Fruit fly (Drosophila melanogaster) whole organism, embryonic: ENCODE results near the gene CG17109.

Source experiments
- Ada2b ChIP-seq: fragments of 200-800 bp; sonication (Bioruptor generic); IDR thresholded peaks from 2 replicates; pipeline ENCODE4 v1.3.6; 2022; ENCODE audit warnings: missing biosample characterization, missing genetic modification characterization
- CG10147 ChIP-seq: fragments of 200-800 bp; sonication (Bioruptor generic); optimal IDR thresholded peaks from 2 replicates; lab custom pipeline; 2019; ENCODE audit warnings: missing biosample characterization, mild to moderate bottlenecking, missing genetic modification characterization, moderate library complexity
- CG11398 ChIP-seq: fragments of 200-800 bp; sonication (Bioruptor generic); optimal IDR thresholded peaks from 2 replicates; lab custom pipeline; 2016; ENCODE audit warnings: missing biosample characterization, missing genetic modification characterization
- CG12391 ChIP-seq: fragments of 200-800 bp; sonication (Bioruptor generic); optimal IDR thresholded peaks from 3 replicates; lab custom pipeline; 2018; ENCODE audit warnings: missing biosample characterization, mild to moderate bottlenecking, missing genetic modification characterization, moderate library complexity
- CG13775 ChIP-seq: fragments of 200-800 bp; sonication (Bioruptor generic); optimal IDR thresholded peaks from 3 replicates; lab custom pipeline; 2017; ENCODE audit warnings: missing biosample characterization, mild to moderate bottlenecking, missing genetic modification characterization
- CG14050 ChIP-seq: fragments of 200-800 bp; sonication (Bioruptor generic); IDR thresholded peaks from 3 replicates; pipeline ENCODE4 v1.3.6; 2022; ENCODE audit warnings: missing biosample characterization, missing genetic modification characterization
- CG18764 ChIP-seq: fragments of 200-800 bp; sonication (Bioruptor generic); optimal IDR thresholded peaks from 3 replicates; lab custom pipeline; 2016; ENCODE audit warnings: missing biosample characterization, missing genetic modification characterization
- CG2202 ChIP-seq: fragments of 200-800 bp; sonication (Bioruptor generic); optimal IDR thresholded peaks from 2 replicates; lab custom pipeline; 2018; ENCODE audit warnings: missing biosample characterization, mild to moderate bottlenecking, missing genetic modification characterization
- CG2875 ChIP-seq: fragments of 200-800 bp; sonication (Bioruptor generic); optimal IDR thresholded peaks from 2 replicates; lab custom pipeline; 2017; ENCODE audit warnings: missing biosample characterization, mild to moderate bottlenecking, missing genetic modification characterization, missing genetic modification reagents
- CG31441 ChIP-seq: fragments of 200-800 bp; sonication (Bioruptor generic); IDR thresholded peaks from 2 replicates; pipeline ENCODE4 v1.3.6; 2022; ENCODE audit warnings: missing biosample characterization, missing genetic modification characterization
- CG6854 ChIP-seq: fragments of 200-800 bp; sonication (Bioruptor generic); optimal IDR thresholded peaks from 3 replicates; lab custom pipeline; 2017; ENCODE audit warnings: missing biosample characterization, mild to moderate bottlenecking, missing genetic modification characterization
- CG7271 ChIP-seq: fragments of 200-800 bp; sonication (Bioruptor generic); optimal IDR thresholded peaks from 2 replicates; lab custom pipeline; 2018; ENCODE audit warnings: missing biosample characterization, mild to moderate bottlenecking, missing genetic modification characterization, moderate library complexity
- CG7745 ChIP-seq: fragments of 200-800 bp; sonication (Bioruptor generic); optimal IDR thresholded peaks from 2 replicates; lab custom pipeline; 2018; ENCODE audit warnings: missing biosample characterization, mild to moderate bottlenecking, missing genetic modification characterization, moderate library complexity
- CG8765 ChIP-seq: fragments of 200-800 bp; sonication (Bioruptor generic); IDR thresholded peaks from 2 replicates; pipeline ENCODE4 v1.3.6; 2022; ENCODE audit warnings: missing biosample characterization, missing genetic modification characterization
- CG8924 ChIP-seq: fragments of 200-800 bp; optimal IDR thresholded peaks from 3 replicates; lab custom pipeline; 2019; ENCODE audit warnings: missing biosample characterization, mild to moderate bottlenecking, missing genetic modification characterization, moderate library complexity
- CG9727 ChIP-seq: fragments of 200-800 bp; sonication (Bioruptor generic); optimal IDR thresholded peaks from 3 replicates; lab custom pipeline; 2017; ENCODE audit warnings: missing biosample characterization, mild to moderate bottlenecking, missing genetic modification characterization
- CG9797 ChIP-seq: fragments of 200-800 bp; sonication (Bioruptor generic); optimal IDR thresholded peaks from 3 replicates; lab custom pipeline; 2018; ENCODE audit warnings: missing biosample characterization, mild to moderate bottlenecking, missing genetic modification characterization
- CHES-1-like ChIP-seq: fragments of 200-800 bp; sonication (Bioruptor generic); optimal IDR thresholded peaks from 2 replicates; lab custom pipeline; 2016; ENCODE audit warnings: missing biosample characterization, missing genetic modification characterization
- Med ChIP-seq: fragments of 200-800 bp; sonication (Bioruptor generic); peaks from one replicate; lab custom pipeline; 2016; ENCODE audit warnings: missing biosample characterization, missing genetic modification characterization, mild to moderate bottlenecking, inconsistent platforms, moderate library complexity
- NFAT ChIP-seq: fragments of 200-800 bp; sonication (Bioruptor generic); IDR thresholded peaks from 2 replicates; pipeline ENCODE4 v1.3.6; 2022; ENCODE audit warnings: missing biosample characterization, missing genetic modification characterization
- NfI ChIP-seq: fragments of 200-800 bp; sonication (Bioruptor generic); optimal IDR thresholded peaks from 3 replicates; lab custom pipeline; 2018; ENCODE audit warnings: missing biosample characterization, mild to moderate bottlenecking, missing genetic modification characterization, moderate library complexity
- Oli ChIP-seq: fragments of 200-800 bp; sonication (Bioruptor generic); optimal IDR thresholded peaks from 2 replicates; lab custom pipeline; 2018; ENCODE audit warnings: missing biosample characterization, mild to moderate bottlenecking, missing genetic modification characterization, moderate library complexity
- PHDP ChIP-seq: fragments of 200-800 bp; sonication (Bioruptor generic); optimal IDR thresholded peaks from 3 replicates; lab custom pipeline; 2018; ENCODE audit warnings: missing biosample characterization, mild to moderate bottlenecking, missing genetic modification characterization, moderate library complexity
- Rfx ChIP-seq: fragments of 200-800 bp; sonication (Bioruptor generic); IDR thresholded peaks from 2 replicates; pipeline ENCODE4 v1.3.6; 2022; ENCODE audit warnings: missing biosample characterization, missing genetic modification characterization
- Scr ChIP-seq: fragments of 200-800 bp; sonication (Bioruptor generic); IDR thresholded peaks from 2 replicates; pipeline ENCODE4 v1.3.6; 2022; ENCODE audit warnings: missing biosample characterization, missing genetic modification characterization; ENCODE audit not compliant: partially characterized antibody
- Xbp1 ChIP-seq: fragments of 200-800 bp; sonication (Bioruptor generic); optimal IDR thresholded peaks from 3 replicates; lab custom pipeline; 2016; ENCODE audit warnings: missing biosample characterization, mild to moderate bottlenecking, missing genetic modification characterization
- Xrp1 ChIP-seq: fragments of 200-800 bp; sonication (Bioruptor generic); IDR thresholded peaks from 2 replicates; pipeline ENCODE4 v1.3.6; 2022; ENCODE audit warnings: missing biosample characterization, missing genetic modification characterization
- amos ChIP-seq: fragments of 200-800 bp; sonication (Bioruptor generic); IDR thresholded peaks from 2 replicates; pipeline ENCODE4 v1.3.6; 2022; ENCODE audit warnings: missing biosample characterization, missing genetic modification characterization; ENCODE audit not compliant: partially characterized antibody
- aop ChIP-seq: fragments of 200-800 bp; sonication (Bioruptor generic); IDR thresholded peaks from 2 replicates; pipeline ENCODE4 v1.3.6; 2022; ENCODE audit warnings: missing biosample characterization, missing genetic modification characterization
- bowl ChIP-seq: fragments of 200-800 bp; sonication (Bioruptor generic); IDR thresholded peaks from 2 replicates; pipeline ENCODE4 v1.3.6; 2022; ENCODE audit warnings: missing biosample characterization, missing genetic modification characterization
- crol ChIP-seq: fragments of 200-800 bp; sonication (Bioruptor generic); IDR thresholded peaks from 2 replicates; pipeline ENCODE4 v1.3.6; 2022; ENCODE audit warnings: missing biosample characterization, missing genetic modification characterization
- cwo ChIP-seq: fragments of 200-800 bp; sonication (Bioruptor generic); optimal IDR thresholded peaks from 3 replicates; lab custom pipeline; 2017; ENCODE audit warnings: missing biosample characterization, missing genetic modification characterization, mild to moderate bottlenecking, moderate library complexity, missing genetic modification reagents
- disco-r ChIP-seq: fragments of 200-800 bp; sonication (Bioruptor generic); optimal IDR thresholded peaks from 2 replicates; lab custom pipeline; 2016; ENCODE audit warnings: missing biosample characterization, missing genetic modification characterization
- dm ChIP-seq: fragments of 200-800 bp; sonication (Bioruptor generic); optimal IDR thresholded peaks from 3 replicates; lab custom pipeline; 2016; ENCODE audit warnings: missing biosample characterization, missing genetic modification characterization
- ewg ChIP-seq: fragments of 200-800 bp; sonication (Bioruptor generic); optimal IDR thresholded peaks from 3 replicates; lab custom pipeline; 2017; ENCODE audit warnings: mild to moderate bottlenecking, missing biosample characterization, missing genetic modification reagents, missing genetic modification characterization
- grn ChIP-seq: fragments of 200-800 bp; sonication (Bioruptor generic); optimal IDR thresholded peaks from 3 replicates; lab custom pipeline; 2017; ENCODE audit warnings: missing biosample characterization, missing genetic modification characterization
- klu ChIP-seq: fragments of 200-800 bp; sonication (Bioruptor generic); IDR thresholded peaks from 2 replicates; pipeline ENCODE4 v1.3.6; 2022; ENCODE audit warnings: missing biosample characterization, missing genetic modification characterization
- kni ChIP-seq: fragments of 200-800 bp; sonication (Bioruptor generic); optimal IDR thresholded peaks from 3 replicates; lab custom pipeline; 2017; ENCODE audit warnings: mild to moderate bottlenecking, missing biosample characterization, missing genetic modification reagents, missing genetic modification characterization
- nau ChIP-seq: fragments of 200-800 bp; sonication (Bioruptor generic); optimal IDR thresholded peaks from 3 replicates; lab custom pipeline; 2017; ENCODE audit warnings: missing biosample characterization, mild to moderate bottlenecking, missing genetic modification characterization, missing genetic modification reagents
- odd ChIP-seq: fragments of 200-800 bp; sonication (Bioruptor generic); optimal IDR thresholded peaks from 2 replicates; lab custom pipeline; 2017; ENCODE audit warnings: missing biosample characterization, mild to moderate bottlenecking, missing genetic modification characterization
- onecut ChIP-seq: fragments of 200-800 bp; sonication (Bioruptor generic); IDR thresholded peaks from 2 replicates; pipeline ENCODE4 v1.3.6; 2022; ENCODE audit warnings: missing biosample characterization, missing genetic modification characterization
- peb ChIP-seq: fragments of 200-800 bp; sonication (Bioruptor generic); IDR thresholded peaks from 2 replicates; pipeline ENCODE4 v1.3.6; 2022; ENCODE audit warnings: missing biosample characterization, missing genetic modification characterization
- pros ChIP-seq: fragments of 200-800 bp; sonication (Bioruptor generic); optimal IDR thresholded peaks from 3 replicates; lab custom pipeline; 2019; ENCODE audit warnings: missing biosample characterization, mild to moderate bottlenecking, missing genetic modification characterization, moderate library complexity
- sc ChIP-seq, 3 experiments: fragments of >200 bp in 2 of 3; fragments of 200-800 bp in 1 of 3; sonication (Bioruptor generic) in 1 of 3; optimal IDR thresholded peaks; 2 replicates in 2 of 3; 3 replicates in 1 of 3; lab custom pipeline; 2017; ENCODE audit warnings: mild to moderate bottlenecking in 1 of 3, missing biosample characterization in 1 of 3, missing genetic modification characterization in 1 of 3, missing genetic modification reagents in 1 of 3
- sd ChIP-seq: fragments of 200-800 bp; sonication (Bioruptor generic); optimal IDR thresholded peaks from 3 replicates; lab custom pipeline; 2018; ENCODE audit warnings: missing biosample characterization, mild to moderate bottlenecking, missing genetic modification characterization, moderate library complexity
- slbo ChIP-seq: fragments of 200-800 bp; sonication (Bioruptor generic); IDR thresholded peaks from 2 replicates; pipeline ENCODE4 v1.3.6; 2022; ENCODE audit warnings: missing biosample characterization, missing genetic modification characterization
- slou ChIP-seq: fragments of 200-800 bp; sonication (Bioruptor generic); optimal IDR thresholded peaks from 3 replicates; lab custom pipeline; 2016; ENCODE audit warnings: missing biosample characterization, missing genetic modification characterization
- tna ChIP-seq: fragments of 200-800 bp; sonication (Bioruptor generic); IDR thresholded peaks from 2 replicates; pipeline ENCODE4 v1.3.6; 2022; ENCODE audit warnings: missing biosample characterization, missing genetic modification characterization; ENCODE audit not compliant: partially characterized antibody
- trem ChIP-seq: fragments of 200-800 bp; optimal IDR thresholded peaks from 3 replicates; lab custom pipeline; 2019; ENCODE audit warnings: missing biosample characterization, mild to moderate bottlenecking, missing genetic modification characterization, moderate library complexity
- ttk ChIP-seq: fragments of 200-800 bp; sonication (Bioruptor generic); IDR thresholded peaks from 2 replicates; pipeline ENCODE4 v2.1.2; 2022; ENCODE audit warnings: missing biosample characterization, missing genetic modification characterization

Gene CG17109

DNA sequence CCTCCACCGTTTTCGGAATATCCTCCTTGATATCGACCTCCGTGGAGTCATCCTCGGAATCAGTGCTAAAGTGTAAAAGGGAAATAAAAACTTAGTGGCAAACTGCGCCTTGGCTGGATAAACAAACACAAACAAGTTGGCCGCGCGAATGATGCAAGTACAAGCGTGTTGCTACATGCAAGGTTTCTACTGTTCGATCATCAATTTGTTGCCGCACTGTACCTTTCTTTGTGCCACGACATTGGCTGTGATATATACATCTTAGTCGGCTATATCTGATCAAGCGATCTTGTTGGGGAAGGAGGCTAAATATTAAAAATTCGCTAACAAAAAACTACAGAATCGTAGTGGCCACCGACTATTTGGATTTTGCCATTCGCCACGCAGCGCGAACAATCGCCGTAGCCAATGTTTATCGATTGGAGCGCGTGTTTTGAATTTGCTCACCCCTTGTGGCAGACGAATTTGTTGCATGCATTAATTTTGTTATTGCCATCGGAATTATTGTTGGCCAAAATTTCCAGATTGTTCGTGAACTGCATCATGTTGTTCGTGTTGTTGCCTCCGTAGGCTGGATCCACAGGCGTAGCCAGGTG is 42.3 kb upstream of the CG17109 start (continued):
- TF ChIP-seq CG2875, result no peak
- TF ChIP-seq Xrp1 (GFP tag; lab: Robert Waterston, UW), result no peak
- TF ChIP-seq nau (GFP tag; lab: Kevin White, UChicago), result no peak
- no peak for TF ChIP-seq NFAT (GFP tag; lab: Robert Waterston, UW)
- no peak for TF ChIP-seq kni (GFP tag; lab: Kevin White, UChicago)
- no peak for TF ChIP-seq pros (GFP tag; lab: Kevin White, UChicago)
- TF ChIP-seq grn (GFP tag; lab: Kevin White, UChicago), result no peak
- TF ChIP-seq cwo (GFP tag; lab: Kevin White, UChicago), result no peak
- no peak for TF ChIP-seq Rfx (GFP tag; lab: Robert Waterston, UW)
- no peak for TF ChIP-seq Xbp1 (GFP tag; lab: Kevin White, UChicago)
- no peak for TF ChIP-seq CG7271 (tag; lab: Kevin White, UChicago)
- no peak for TF ChIP-seq CG10147 (GFP tag; lab: Kevin White, UChicago)
- no peak for TF ChIP-seq CG9727 (GFP tag; lab: Kevin White, UChicago)
- no peak for TF ChIP-seq CG12391 (tag; lab: Kevin White, UChicago)
- no peak for TF ChIP-seq ewg (GFP tag; lab: Kevin White, UChicago)
- TF ChIP-seq bowl, result no peak
- TF ChIP-seq slbo, result no peak
- no peak for TF ChIP-seq CG14050
- TF ChIP-seq CG9797 (GFP tag; lab: Kevin White, UChicago), result no peak
- TF ChIP-seq odd (GFP tag; lab: Kevin White, UChicago), result no peak
- no peak for TF ChIP-seq CG7745 (tag; lab: Kevin White, UChicago)
- TF ChIP-seq sc (optimal IDR thresholded peaks at IDR 0.05; lab: Kevin White, UChicago), result no peak
- TF ChIP-seq sc (GFP tag; optimal IDR thresholded peaks at IDR 0.05; lab: Kevin White, UChicago), result no peak
- TF ChIP-seq Med (GFP tag; lab: Kevin White, UChicago), result peak; percentile 43
- no peak for TF ChIP-seq slou
- TF ChIP-seq NfI, result no peak
- no peak for TF ChIP-seq CG18764 (GFP tag; lab: Kevin White, UChicago)
- TF ChIP-seq disco-r (GFP tag; lab: Kevin White, UChicago), result no peak
- no peak for TF ChIP-seq onecut (GFP tag; lab: Robert Waterston, UW)
- no peak for TF ChIP-seq ttk (GFP tag; lab: Robert Waterston, UW)
- no peak for TF ChIP-seq peb (GFP tag; lab: Robert Waterston, UW)
- TF ChIP-seq CG6854 (GFP tag; lab: Kevin White, UChicago), result no peak
- TF ChIP-seq CG13775 (GFP tag; lab: Kevin White, UChicago), result no peak
- TF ChIP-seq Scr, result peak; percentile 32; the same call in 1 of the 2 replicates
- TF ChIP-seq tna (GFP tag; lab: Robert Waterston, UW), result no peak
- peak; percentile 60 for TF ChIP-seq dm (GFP tag; lab: Kevin White, UChicago)
- TF ChIP-seq Oli (tag; lab: Kevin White, UChicago), result no peak
- no peak for TF ChIP-seq crol (GFP tag; lab: Robert Waterston, UW)
- TF ChIP-seq klu (GFP tag; lab: Robert Waterston, UW), result no peak
- TF ChIP-seq trem (tag; lab: Kevin White, UChicago), result peak; percentile 61
- TF ChIP-seq sd (tag; lab: Kevin White, UChicago), result no peak
- no peak for TF ChIP-seq aop
- peak; percentile 61 for TF ChIP-seq amos
- no peak for TF ChIP-seq CG11398 (GFP tag; lab: Kevin White, UChicago)
- TF ChIP-seq Ada2b (GFP tag; lab: Robert Waterston, UW), result no peak
- TF ChIP-seq PHDP (tag; lab: Kevin White, UChicago), result no peak
- TF ChIP-seq CG2202, result no peak
- no peak for TF ChIP-seq CG8765 (GFP tag; lab: Robert Waterston, UW)
- no peak for TF ChIP-seq CG8924 (tag; lab: Kevin White, UChicago)
- TF ChIP-seq CG31441 (GFP tag; lab: Robert Waterston, UW), result no peak
- TF ChIP-seq CHES-1-like (GFP tag; lab: Kevin White, UChicago), result no peak
